Worm (Caenorhabditis elegans): ENCODE data around the gene madf-1.

DNA sequence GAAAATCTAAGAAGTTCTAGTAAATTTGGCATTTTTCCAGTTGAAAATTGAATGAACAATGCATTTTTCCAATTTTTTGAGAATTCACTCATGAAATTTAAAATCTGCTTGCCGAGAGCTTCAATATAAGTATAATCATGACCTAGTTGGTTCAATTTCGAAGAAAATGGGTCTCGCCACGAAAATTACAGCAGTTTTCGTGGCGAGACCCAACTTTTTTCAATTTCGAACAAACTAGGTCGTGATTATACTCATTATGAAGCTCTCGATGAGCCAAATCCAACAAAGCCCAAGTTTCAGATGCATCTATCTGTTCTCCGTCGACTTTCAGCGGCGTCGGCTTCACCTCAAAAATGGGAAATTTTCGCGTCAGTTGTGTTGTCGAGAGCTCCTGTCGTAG is 31.2 kb downstream of the madf-1 start, which contains the start of gene mrpl-46:
- TF ChIP-seq nhr-76 (tag; optimal IDR thresholded peaks at IDR 0.05) (no peak), jun-1 (tag; optimal IDR thresholded peaks at IDR 0.05) (no peak), skn-1 (tag; optimal IDR thresholded peaks at IDR 0.05) (no peak), daf-12 (tag; optimal IDR thresholded peaks at IDR 0.05) (no peak), F44E2.7 (GFP tag; IDR thresholded peaks at IDR 0.05) (no peak), ceh-44 (GFP tag; IDR thresholded peaks at IDR 0.05) (no peak)

Measured in whole organism, L4 larva.